Fruit fly (Drosophila melanogaster): ENCODE data around the gene CG42716.

Gene CG42716

dm6 chr3L:16046387-16047066, 12.9 kb downstream of the CG42716 start:
- TF ChIP-seq CG5204 (GFP tag; optimal IDR thresholded peaks at IDR 0.05) (no peak), CG7045 (GFP tag; optimal IDR thresholded peaks at IDR 0.05) (no peak), kay (GFP tag; ENCODE audit: borderline replicate concordance) (peak; percentile 93), tj (GFP tag; optimal IDR thresholded peaks at IDR 0.05) (no peak), pad (GFP tag; optimal IDR thresholded peaks at IDR 0.05) (no peak), toe (GFP tag; optimal IDR thresholded peaks at IDR 0.05) (peak; percentile 36), CG33017 (tag; optimal IDR thresholded peaks at IDR 0.05) (peak; percentile 72), Crg-1 (GFP tag; optimal IDR thresholded peaks at IDR 0.05) (peak; percentile 60), cnc (optimal IDR thresholded peaks at IDR 0.05) (no peak), bab1 (GFP tag; optimal IDR thresholded peaks at IDR 0.05) (peak; percentile 30), CG11617 (GFP tag; optimal IDR thresholded peaks at IDR 0.05) (peak; percentile 7), CG7101 (tag; optimal IDR thresholded peaks at IDR 0.05) (peak; percentile 49), CG14711 (tag; optimal IDR thresholded peaks at IDR 0.05) (peak; percentile 28), ovo (GFP tag; optimal IDR thresholded peaks at IDR 0.05) (peak; percentile 42), Mnt (GFP tag; optimal IDR thresholded peaks at IDR 0.05) (peak; percentile 73), CG1620 (GFP tag; optimal IDR thresholded peaks at IDR 0.05) (peak; percentile 11), Hr96 (GFP tag; optimal IDR thresholded peaks at IDR 0.05) (peak; percentile 49), Clk (GFP tag; optimal IDR thresholded peaks at IDR 0.05) (no peak), cic (GFP tag; optimal IDR thresholded peaks at IDR 0.05) (peak; percentile 97), CG12768 (GFP tag; optimal IDR thresholded peaks at IDR 0.05) (peak; percentile 76)

dm6 chr3L:16047105-16047504, 13.5 kb downstream of the CG42716 start:
- TF ChIP-seq Hr96 (GFP tag; optimal IDR thresholded peaks at IDR 0.05) (no peak), bab1 (GFP tag; optimal IDR thresholded peaks at IDR 0.05) (no peak)

- TF ChIP-seq toe (GFP tag; optimal IDR thresholded peaks at IDR 0.05) = no peak
- TF ChIP-seq CG12768 (GFP tag; optimal IDR thresholded peaks at IDR 0.05) = peak; percentile 64
- no peak for TF ChIP-seq Crg-1 (GFP tag; optimal IDR thresholded peaks at IDR 0.05)
- TF ChIP-seq Mnt (GFP tag; optimal IDR thresholded peaks at IDR 0.05) = peak; percentile 4
- peak; percentile 36 for TF ChIP-seq tj (GFP tag; optimal IDR thresholded peaks at IDR 0.05)
- peak; percentile 49 for TF ChIP-seq CG7045 (GFP tag; optimal IDR thresholded peaks at IDR 0.05)
- peak; percentile 27 for TF ChIP-seq Clk (GFP tag; optimal IDR thresholded peaks at IDR 0.05)
- peak; percentile 17 for TF ChIP-seq CG33017 (tag; optimal IDR thresholded peaks at IDR 0.05)
- peak; percentile 37 for TF ChIP-seq CG7101 (tag; optimal IDR thresholded peaks at IDR 0.05)
- TF ChIP-seq bab1 (GFP tag; optimal IDR thresholded peaks at IDR 0.05) = peak; percentile 49
- no peak for TF ChIP-seq CG5204 (GFP tag; optimal IDR thresholded peaks at IDR 0.05)
- no peak for TF ChIP-seq ovo (GFP tag; optimal IDR thresholded peaks at IDR 0.05)
- no peak for TF ChIP-seq CG1620 (GFP tag; optimal IDR thresholded peaks at IDR 0.05)
- TF ChIP-seq CG11617 (GFP tag; optimal IDR thresholded peaks at IDR 0.05) = peak; percentile 5
- peak; percentile 56 for TF ChIP-seq kay (GFP tag; ENCODE audit: borderline replicate concordance)
- peak; percentile 68 for TF ChIP-seq pad (GFP tag; optimal IDR thresholded peaks at IDR 0.05)
Measured at dm6 chr3L:16048086-16048485, 14.5 kb downstream of the CG42716 start.

- TF ChIP-seq CG7045 (GFP tag; optimal IDR thresholded peaks at IDR 0.05) = no peak
- TF ChIP-seq CG12768 (GFP tag; optimal IDR thresholded peaks at IDR 0.05) = no peak
- TF ChIP-seq CG14711 (tag; optimal IDR thresholded peaks at IDR 0.05) = no peak
- TF ChIP-seq Hr96 (GFP tag; optimal IDR thresholded peaks at IDR 0.05) = no peak
Measured at dm6 chr3L:16048722-16049459, 15.3 kb downstream of the CG42716 start.

DNA sequence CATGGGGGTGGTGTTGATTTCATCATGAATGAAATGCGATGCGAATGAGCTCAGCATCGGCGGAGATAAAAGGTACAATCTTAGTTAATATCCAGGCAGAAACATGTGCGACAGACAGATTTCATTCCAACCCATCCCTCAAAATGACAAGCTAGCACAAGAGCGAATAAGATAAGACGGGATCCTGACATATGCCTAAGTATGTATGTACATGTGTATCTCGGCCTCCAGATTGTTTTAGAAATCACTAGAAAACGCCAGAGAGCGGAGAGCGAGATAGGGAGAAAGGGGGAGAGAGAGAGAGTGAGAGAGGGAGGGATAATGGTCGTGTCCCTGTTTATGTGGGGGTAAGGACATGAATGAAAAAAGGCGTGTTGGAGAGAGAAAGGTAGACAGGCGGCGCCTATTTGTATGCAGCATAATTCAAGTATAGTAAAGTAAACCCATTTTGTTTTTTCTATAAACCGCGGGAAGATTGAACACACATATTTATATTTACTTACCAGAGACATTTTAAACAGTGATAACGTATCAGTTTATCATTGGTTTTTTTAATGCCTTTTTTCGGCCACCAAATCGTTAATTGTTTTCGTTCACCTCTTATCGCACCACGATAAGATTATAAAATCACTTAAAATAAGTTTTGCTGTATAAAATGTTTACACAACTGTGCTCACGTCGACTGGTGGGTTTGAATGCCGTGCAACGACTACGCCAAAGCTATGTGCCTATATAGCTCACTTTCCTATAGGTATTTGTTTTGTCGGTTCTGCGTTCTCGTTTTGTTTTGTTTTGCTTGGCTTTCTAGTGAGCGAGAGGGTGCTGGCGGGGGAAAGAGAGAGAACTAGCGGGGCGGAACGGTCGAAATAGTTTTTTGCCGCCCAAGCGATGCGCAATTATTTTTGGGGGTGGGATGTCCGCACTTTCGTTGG, 16.6 kb downstream of the CG42716 start:
- TF ChIP-seq CG7101 (tag; optimal IDR thresholded peaks at IDR 0.05) (peak; percentile 38), CG5204 (GFP tag; optimal IDR thresholded peaks at IDR 0.05) (no peak), kay (GFP tag; ENCODE audit: borderline replicate concordance) (peak; percentile 47), Clk (GFP tag; optimal IDR thresholded peaks at IDR 0.05) (peak; percentile 39), cic (GFP tag; optimal IDR thresholded peaks at IDR 0.05) (peak; percentile 93), CG14711 (tag; optimal IDR thresholded peaks at IDR 0.05) (peak; percentile 33), Mnt (GFP tag; optimal IDR thresholded peaks at IDR 0.05) (peak; percentile 79), CG1620 (GFP tag; optimal IDR thresholded peaks at IDR 0.05) (peak; percentile 19), CG12768 (GFP tag; optimal IDR thresholded peaks at IDR 0.05) (peak; percentile 75), CG33017 (tag; optimal IDR thresholded peaks at IDR 0.05) (peak; percentile 82), CG11617 (GFP tag; optimal IDR thresholded peaks at IDR 0.05) (peak; percentile 78), Crg-1 (GFP tag; optimal IDR thresholded peaks at IDR 0.05) (peak; percentile 47), tj (GFP tag; optimal IDR thresholded peaks at IDR 0.05) (peak; percentile 17), toe (GFP tag; optimal IDR thresholded peaks at IDR 0.05) (no peak), CG7045 (GFP tag; optimal IDR thresholded peaks at IDR 0.05) (peak; percentile 23), cnc (optimal IDR thresholded peaks at IDR 0.05) (no peak), bab1 (GFP tag; optimal IDR thresholded peaks at IDR 0.05) (no peak), ovo (GFP tag; optimal IDR thresholded peaks at IDR 0.05) (peak; percentile 48), Hr96 (GFP tag; optimal IDR thresholded peaks at IDR 0.05) (peak; percentile 13), pad (GFP tag; optimal IDR thresholded peaks at IDR 0.05) (peak; percentile 21)
